Worm (Caenorhabditis elegans) whole organism, dauer: ENCODE measurements around the gene R07B1.9.

ENCODE experiments used
- unc-62 ChIP-seq: sonication (generic microtip); optimal IDR thresholded peaks from 2 replicates; lab custom pipeline; 2017; ENCODE audit warnings: missing biosample characterization, missing genetic modification reagents, missing genetic modification characterization

The R07B1.9 gene

ce11 chrX:9866355-9866754 lies 10.9 kb upstream of the R07B1.9 start, which contains the start of gene R07B1.6:
Gene R07B1.6, plus strand, starts transcription at chrX:9866655.
- TF ChIP-seq unc-62 (GFP tag; lab: Kevin White, UChicago), result no peak

- TF ChIP-seq unc-62 (GFP tag; lab: Kevin White, UChicago), result no peak
Observed at ce11 chrX:9868820-9869219, 8.4 kb upstream of the R07B1.9 start, which contains the start of gene R07B1.7. Gene R07B1.7, plus strand, starts transcription at chrX:9869120.

- no peak for TF ChIP-seq unc-62 (GFP tag; lab: Kevin White, UChicago)
Observed at ce11 chrX:9869522-9869921, 7.7 kb upstream of the R07B1.9 start, which contains the start of gene R07B1.13. Gene R07B1.13, plus strand, starts transcription at chrX:9869822.

ce11 chrX:9872554-9872953 lies 4.7 kb upstream of the R07B1.9 start, which contains the start of gene R07B1.8:
Gene R07B1.8, minus strand, starts transcription at chrX:9872654.
- no peak for TF ChIP-seq unc-62 (GFP tag; lab: Kevin White, UChicago)

- no peak for TF ChIP-seq unc-62 (GFP tag; lab: Kevin White, UChicago)
Observed at ce11 chrX:9882112-9882511, 4.9 kb downstream of the R07B1.9 start, which contains the start of gene glo-1. Gene glo-1, minus strand, starts transcription at chrX:9882212.

- TF ChIP-seq unc-62 (GFP tag; lab: Kevin White, UChicago), result no peak
Observed at ce11 chrX:9882572-9882971, 5.4 kb downstream of the R07B1.9 start.

- TF ChIP-seq unc-62 (GFP tag; lab: Kevin White, UChicago), result no peak
Observed at ce11 chrX:9883837-9884324, 6.7 kb downstream of the R07B1.9 start, which contains the start of gene mrp-4. Gene mrp-4, plus strand, starts transcription at chrX:9884274.

- TF ChIP-seq unc-62 (GFP tag; lab: Kevin White, UChicago), result no peak
Observed at ce11 chrX:9892323-9892722, 15.1 kb downstream of the R07B1.9 start, which contains the start of gene F21G4.1. Gene F21G4.1, minus strand, starts transcription at chrX:9892328.

- no peak for TF ChIP-seq unc-62 (GFP tag; lab: Kevin White, UChicago)
Observed at ce11 chrX:9893069-9893468, 15.9 kb downstream of the R07B1.9 start.

ce11 chrX:9894844-9895243 lies 17.6 kb downstream of the R07B1.9 start, which contains the start of gene F21G4.3:
Gene F21G4.3, plus strand, starts transcription at chrX:9895144.
- TF ChIP-seq unc-62 (GFP tag; lab: Kevin White, UChicago), result no peak

- no peak for TF ChIP-seq unc-62 (GFP tag; lab: Kevin White, UChicago)
Observed at ce11 chrX:9899426-9900131, 22.4 kb downstream of the R07B1.9 start, which contains the start of gene phf-34. Gene phf-34, minus strand, starts transcription at chrX:9899476.

ce11 chrX:9905840-9906239 lies 28.6 kb downstream of the R07B1.9 start, which contains the start of gene F21G4.5:
Gene F21G4.5, plus strand, starts transcription at chrX:9906140.
- no peak for TF ChIP-seq unc-62 (GFP tag; lab: Kevin White, UChicago)

- TF ChIP-seq unc-62 (GFP tag; lab: Kevin White, UChicago), result no peak
Observed at ce11 chrX:9917362-9917761, 40.1 kb downstream of the R07B1.9 start, which contains the start of gene F21G4.6. Gene F21G4.6, minus strand, starts transcription at chrX:9917448.

- TF ChIP-seq unc-62 (GFP tag; lab: Kevin White, UChicago), result no peak
Observed at ce11 chrX:9918997-9919396, 41.8 kb downstream of the R07B1.9 start, which contains the start of gene folr-1. Gene folr-1, plus strand, starts transcription at chrX:9919297.

- no peak for TF ChIP-seq unc-62 (GFP tag; lab: Kevin White, UChicago)
Observed at ce11 chrX:9921257-9921656, 44.0 kb downstream of the R07B1.9 start, which contains the start of gene C17G1.2. Gene C17G1.2, plus strand, starts transcription at chrX:9921557.

ce11 chrX:9924962-9925361 lies 47.7 kb downstream of the R07B1.9 start, which contains the start of gene ugt-23:
Gene ugt-23, minus strand, starts transcription at chrX:9925173.
- no peak for TF ChIP-seq unc-62 (GFP tag; lab: Kevin White, UChicago)
